Fruit fly (Drosophila melanogaster) whole organism: ENCODE data around the gene mRpL55.

ENCODE experiments used
- EcR ChIP-seq, 2 experiments: fragments of >200 bp; optimal IDR thresholded peaks; 2 replicates each; lab custom pipeline; 2017; ENCODE audit warnings: missing biosample characterization in 2 of 2, missing genetic modification characterization in 2 of 2, missing genetic modification reagents in 2 of 2
- pan ChIP-seq: fragments of >200 bp; optimal IDR thresholded peaks from 2 replicates; lab custom pipeline; 2017
- psq ChIP-seq: fragments of >200 bp; optimal IDR thresholded peaks from 2 replicates; lab custom pipeline; 2017
- usp ChIP-seq: fragments of >200 bp; optimal IDR thresholded peaks from 2 replicates; lab custom pipeline; 2017; ENCODE audit warnings: missing biosample characterization, missing genetic modification characterization, mixed read lengths

DNA sequence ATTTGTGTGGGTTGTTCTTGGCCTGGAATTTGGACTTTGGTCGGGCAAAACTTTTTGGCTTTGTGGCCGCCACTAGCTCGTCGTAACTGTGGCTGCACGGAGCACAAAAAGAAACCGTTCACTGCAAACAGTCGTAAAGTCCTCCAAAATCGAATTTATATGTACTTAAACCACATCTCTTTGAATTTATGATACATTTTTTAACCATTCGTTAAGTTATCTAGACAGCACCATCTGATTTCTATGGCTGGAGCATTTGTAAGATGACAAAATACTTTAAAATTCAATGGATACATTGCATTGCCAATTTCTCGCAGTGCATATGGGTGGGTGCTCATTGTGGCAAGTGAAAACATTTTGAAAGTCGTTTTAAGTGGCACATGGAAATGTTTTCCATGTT, 9.4 kb upstream of the mRpL55 start:
- TF ChIP-seq psq (no peak), EcR (GFP tag; optimal IDR thresholded peaks at IDR 0.05; lab: Kevin White, UChicago) (no peak), usp (GFP tag; lab: Kevin White, UChicago) (no peak), pan (no peak)
